Fruit fly (Drosophila melanogaster) whole organism, embryonic: Measurements from ENCODE around the gene jus.
A peak's percentile ranks its signal among the peaks of the same experiment; 100 is the strongest.

Experiments used
- ATbp ChIP-seq: fragments of 200-800 bp; sonication (Bioruptor generic); optimal IDR thresholded peaks from 2 replicates; lab custom pipeline; 2017; ENCODE audit warnings: missing biosample characterization, mild to moderate bottlenecking, missing genetic modification characterization, missing genetic modification reagents
- Atf-2 ChIP-seq: fragments of 200-800 bp; sonication (Bioruptor generic); optimal IDR thresholded peaks from 2 replicates; lab custom pipeline; 2016; ENCODE audit warnings: missing biosample characterization, missing genetic modification characterization
- BtbVII ChIP-seq: fragments of 200-800 bp; sonication (Bioruptor generic); optimal IDR thresholded peaks from 3 replicates; lab custom pipeline; 2017; ENCODE audit warnings: missing biosample characterization, mild to moderate bottlenecking, missing genetic modification characterization
- CG10147 ChIP-seq: fragments of 200-800 bp; sonication (Bioruptor generic); optimal IDR thresholded peaks from 2 replicates; lab custom pipeline; 2019; ENCODE audit warnings: missing biosample characterization, mild to moderate bottlenecking, missing genetic modification characterization, moderate library complexity
- CG12659 ChIP-seq: fragments of 200-800 bp; sonication (Bioruptor generic); optimal IDR thresholded peaks from 3 replicates; lab custom pipeline; 2017; ENCODE audit warnings: mild to moderate bottlenecking, missing biosample characterization, missing genetic modification reagents, missing genetic modification characterization
- CG15011 ChIP-seq: fragments of 200-800 bp; sonication (Bioruptor generic); optimal IDR thresholded peaks from 3 replicates; lab custom pipeline; 2018; ENCODE audit warnings: missing biosample characterization, mild to moderate bottlenecking, missing genetic modification characterization
- CG17359 ChIP-seq: fragments of 200-800 bp; sonication (Bioruptor generic); optimal IDR thresholded peaks from 3 replicates; lab custom pipeline; 2018; ENCODE audit warnings: missing biosample characterization, mild to moderate bottlenecking, missing genetic modification characterization, moderate library complexity
- CG17361 ChIP-seq: fragments of 200-800 bp; sonication (Bioruptor generic); IDR thresholded peaks from 3 replicates; pipeline ENCODE4 v1.3.6; 2022; ENCODE audit warnings: missing biosample characterization, missing genetic modification characterization
- CG17385 ChIP-seq: fragments of 200-800 bp; sonication (Bioruptor generic); optimal IDR thresholded peaks from 3 replicates; lab custom pipeline; 2018; ENCODE audit warnings: missing biosample characterization, mild to moderate bottlenecking, missing genetic modification characterization
- CG1792 ChIP-seq: fragments of 200-800 bp; sonication (Bioruptor generic); optimal IDR thresholded peaks from 2 replicates; lab custom pipeline; 2016; ENCODE audit warnings: missing biosample characterization, missing genetic modification characterization
- CG34376 ChIP-seq: fragments of 200-800 bp; sonication (Bioruptor generic); optimal IDR thresholded peaks from 2 replicates; lab custom pipeline; 2018; ENCODE audit warnings: missing biosample characterization, mild to moderate bottlenecking, missing genetic modification characterization
- CG7745 ChIP-seq: fragments of 200-800 bp; sonication (Bioruptor generic); optimal IDR thresholded peaks from 2 replicates; lab custom pipeline; 2018; ENCODE audit warnings: missing biosample characterization, mild to moderate bottlenecking, missing genetic modification characterization, moderate library complexity
- CG8290 ChIP-seq, 3 experiments: fragments of 200-800 bp; sonication (Bioruptor generic); optimal IDR thresholded peaks; 2 replicates each; lab custom pipeline; 2016 to 2019; ENCODE audit warnings: missing biosample characterization in 3 of 3, missing genetic modification characterization in 3 of 3, mild to moderate bottlenecking in 2 of 3, moderate library complexity in 1 of 3
- CG9215 ChIP-seq: fragments of 200-800 bp; sonication (Bioruptor generic); IDR thresholded peaks from 2 replicates; pipeline ENCODE4 v1.3.6; 2022; ENCODE audit warnings: missing biosample characterization, missing genetic modification characterization
- Camta ChIP-seq: fragments of 200-800 bp; sonication (Bioruptor generic); optimal IDR thresholded peaks from 2 replicates; lab custom pipeline; 2016; ENCODE audit warnings: missing biosample characterization, missing genetic modification characterization
- Dek ChIP-seq: fragments of 200-800 bp; sonication (Bioruptor generic); optimal IDR thresholded peaks from 3 replicates; lab custom pipeline; 2019; ENCODE audit warnings: missing biosample characterization, mild to moderate bottlenecking, missing genetic modification characterization, moderate library complexity
- Dref ChIP-seq: fragments of 200-800 bp; sonication (Bioruptor generic); IDR thresholded peaks from 2 replicates; pipeline ENCODE4 v1.3.6; 2022; ENCODE audit warnings: missing biosample characterization, missing genetic modification characterization
- Eip74EF ChIP-seq, 2 experiments: fragments of 200-800 bp in 1 of 2; fragments of >200 bp in 1 of 2; sonication (Bioruptor generic) in 1 of 2; optimal IDR thresholded peaks; 2 replicates each; lab custom pipeline; 2017 to 2019; ENCODE audit warnings: missing biosample characterization in 2 of 2, missing genetic modification characterization in 2 of 2, mild to moderate bottlenecking in 1 of 2, moderate library complexity in 1 of 2
- Fer2 ChIP-seq: fragments of 200-800 bp; sonication (Bioruptor generic); optimal IDR thresholded peaks from 2 replicates; lab custom pipeline; 2018; ENCODE audit warnings: missing biosample characterization, mild to moderate bottlenecking, missing genetic modification characterization, moderate library complexity
- H15 ChIP-seq: fragments of 200-800 bp; sonication (Bioruptor generic); IDR thresholded peaks from 3 replicates; pipeline ENCODE4 v1.3.6; 2022; ENCODE audit warnings: missing biosample characterization, missing genetic modification characterization
- HLH4C ChIP-seq: fragments of 200-800 bp; sonication (Bioruptor generic); IDR thresholded peaks from 3 replicates; pipeline ENCODE4 v1.3.6; 2022; ENCODE audit warnings: missing biosample characterization, missing genetic modification characterization; ENCODE audit not compliant: partially characterized antibody
- Lpt ChIP-seq: fragments of >200 bp; optimal IDR thresholded peaks from 2 replicates; lab custom pipeline; 2018; ENCODE audit warnings: missing biosample characterization, missing genetic modification characterization
- Oli ChIP-seq: fragments of 200-800 bp; sonication (Bioruptor generic); optimal IDR thresholded peaks from 2 replicates; lab custom pipeline; 2018; ENCODE audit warnings: missing biosample characterization, mild to moderate bottlenecking, missing genetic modification characterization, moderate library complexity
- Ptx1 ChIP-seq: fragments of 200-800 bp; sonication (Bioruptor generic); IDR thresholded peaks from 2 replicates; pipeline ENCODE4 v1.3.6; 2022; ENCODE audit warnings: missing biosample characterization, missing genetic modification characterization
- Ravus ChIP-seq: fragments of 200-800 bp; sonication (Bioruptor generic); IDR thresholded peaks from 2 replicates; pipeline ENCODE4 v1.3.6; 2022; ENCODE audit warnings: missing biosample characterization, missing genetic modification characterization
- Rx ChIP-seq: fragments of 200-800 bp; sonication (Bioruptor generic); IDR thresholded peaks from 2 replicates; pipeline ENCODE4 v1.3.6; 2022; ENCODE audit warnings: missing biosample characterization, missing genetic modification characterization
- Six4 ChIP-seq: fragments of 200-800 bp; sonication (Bioruptor generic); optimal IDR thresholded peaks from 2 replicates; lab custom pipeline; 2016; ENCODE audit warnings: missing biosample characterization, missing genetic modification characterization
- bowl ChIP-seq: fragments of 200-800 bp; sonication (Bioruptor generic); IDR thresholded peaks from 2 replicates; pipeline ENCODE4 v1.3.6; 2022; ENCODE audit warnings: missing biosample characterization, missing genetic modification characterization
- br ChIP-seq: fragments of >200 bp; optimal IDR thresholded peaks from 2 replicates; lab custom pipeline; 2017
- cad ChIP-seq: fragments of >200 bp; optimal IDR thresholded peaks from 2 replicates; lab custom pipeline; 2017; ENCODE audit warnings: missing biosample characterization, missing genetic modification characterization
- chinmo ChIP-seq: fragments of 200-800 bp; sonication (Bioruptor generic); IDR thresholded peaks from 4 replicates; pipeline ENCODE4 v1.3.6; 2022; ENCODE audit warnings: missing biosample characterization, missing genetic modification characterization; ENCODE audit not compliant: partially characterized antibody
- dm ChIP-seq: fragments of 200-800 bp; sonication (Bioruptor generic); optimal IDR thresholded peaks from 3 replicates; lab custom pipeline; 2016; ENCODE audit warnings: missing biosample characterization, missing genetic modification characterization
- dysf ChIP-seq: fragments of 200-800 bp; sonication (Bioruptor generic); IDR thresholded peaks from 3 replicates; pipeline ENCODE4 v1.3.6; 2022; ENCODE audit warnings: missing biosample characterization, missing genetic modification characterization
- ewg ChIP-seq: fragments of 200-800 bp; sonication (Bioruptor generic); optimal IDR thresholded peaks from 3 replicates; lab custom pipeline; 2017; ENCODE audit warnings: mild to moderate bottlenecking, missing biosample characterization, missing genetic modification reagents, missing genetic modification characterization
- gcm2 ChIP-seq: fragments of 200-800 bp; sonication (Bioruptor generic); optimal IDR thresholded peaks from 2 replicates; lab custom pipeline; 2016; ENCODE audit warnings: missing biosample characterization, missing genetic modification characterization
- gt ChIP-seq: fragments of 200-800 bp; sonication (Bioruptor generic); IDR thresholded peaks from 2 replicates; pipeline ENCODE4 v1.3.6; 2022; ENCODE audit warnings: missing biosample characterization, missing genetic modification characterization
- jigr1 ChIP-seq: fragments of 200-800 bp; sonication (Bioruptor generic); IDR thresholded peaks from 3 replicates; pipeline ENCODE4 v1.3.6; 2022; ENCODE audit warnings: missing biosample characterization, missing genetic modification characterization
- kni ChIP-seq: fragments of 200-800 bp; sonication (Bioruptor generic); optimal IDR thresholded peaks from 3 replicates; lab custom pipeline; 2017; ENCODE audit warnings: mild to moderate bottlenecking, missing biosample characterization, missing genetic modification reagents, missing genetic modification characterization
- knrl ChIP-seq: fragments of 200-800 bp; sonication (Bioruptor generic); IDR thresholded peaks from 3 replicates; pipeline ENCODE4 v1.3.6; 2022; ENCODE audit warnings: missing biosample characterization, missing genetic modification characterization; ENCODE audit not compliant: partially characterized antibody
- pros ChIP-seq: fragments of 200-800 bp; sonication (Bioruptor generic); optimal IDR thresholded peaks from 3 replicates; lab custom pipeline; 2019; ENCODE audit warnings: missing biosample characterization, mild to moderate bottlenecking, missing genetic modification characterization, moderate library complexity
- ranshi ChIP-seq: fragments of 200-800 bp; sonication (Bioruptor generic); IDR thresholded peaks from 2 replicates; pipeline ENCODE4 v1.3.6; 2022; ENCODE audit warnings: missing biosample characterization, missing genetic modification characterization
- ro ChIP-seq: fragments of 200-800 bp; sonication (Bioruptor generic); IDR thresholded peaks from 2 replicates; pipeline ENCODE4 v1.3.6; 2022; ENCODE audit warnings: missing biosample characterization, missing genetic modification characterization
- row ChIP-seq: fragments of 200-800 bp; sonication (Bioruptor generic); IDR thresholded peaks from 3 replicates; pipeline ENCODE4 v1.3.6; 2022; ENCODE audit warnings: missing biosample characterization, missing genetic modification characterization
- sc ChIP-seq, 3 experiments: fragments of >200 bp in 2 of 3; fragments of 200-800 bp in 1 of 3; sonication (Bioruptor generic) in 1 of 3; optimal IDR thresholded peaks; 2 replicates in 2 of 3; 3 replicates in 1 of 3; lab custom pipeline; 2017; ENCODE audit warnings: mild to moderate bottlenecking in 1 of 3, missing biosample characterization in 1 of 3, missing genetic modification characterization in 1 of 3, missing genetic modification reagents in 1 of 3
- schlank ChIP-seq: fragments of 200-800 bp; sonication (Bioruptor generic); optimal IDR thresholded peaks from 2 replicates; lab custom pipeline; 2018; ENCODE audit warnings: missing biosample characterization, mild to moderate bottlenecking, missing genetic modification characterization
- seq ChIP-seq: fragments of 200-800 bp; sonication (Bioruptor generic); IDR thresholded peaks from 2 replicates; pipeline ENCODE4 v1.3.6; 2022; ENCODE audit warnings: missing biosample characterization, missing genetic modification characterization
- sna ChIP-seq: fragments of 200-800 bp; sonication (Bioruptor generic); IDR thresholded peaks from 2 replicates; pipeline ENCODE4 v1.3.6; 2022; ENCODE audit warnings: missing biosample characterization, missing genetic modification characterization; ENCODE audit not compliant: partially characterized antibody
- sqz ChIP-seq: fragments of 200-800 bp; sonication (Bioruptor generic); optimal IDR thresholded peaks from 3 replicates; lab custom pipeline; 2018; ENCODE audit warnings: missing biosample characterization, mild to moderate bottlenecking, missing genetic modification characterization
- ttk ChIP-seq: fragments of 200-800 bp; sonication (Bioruptor generic); IDR thresholded peaks from 2 replicates; pipeline ENCODE4 v2.1.2; 2022; ENCODE audit warnings: missing biosample characterization, missing genetic modification characterization
- zf30C ChIP-seq: fragments of 200-800 bp; sonication (Bioruptor generic); optimal IDR thresholded peaks from 3 replicates; lab custom pipeline; 2018; ENCODE audit warnings: missing biosample characterization, mild to moderate bottlenecking, missing genetic modification characterization

Gene jus

DNA sequence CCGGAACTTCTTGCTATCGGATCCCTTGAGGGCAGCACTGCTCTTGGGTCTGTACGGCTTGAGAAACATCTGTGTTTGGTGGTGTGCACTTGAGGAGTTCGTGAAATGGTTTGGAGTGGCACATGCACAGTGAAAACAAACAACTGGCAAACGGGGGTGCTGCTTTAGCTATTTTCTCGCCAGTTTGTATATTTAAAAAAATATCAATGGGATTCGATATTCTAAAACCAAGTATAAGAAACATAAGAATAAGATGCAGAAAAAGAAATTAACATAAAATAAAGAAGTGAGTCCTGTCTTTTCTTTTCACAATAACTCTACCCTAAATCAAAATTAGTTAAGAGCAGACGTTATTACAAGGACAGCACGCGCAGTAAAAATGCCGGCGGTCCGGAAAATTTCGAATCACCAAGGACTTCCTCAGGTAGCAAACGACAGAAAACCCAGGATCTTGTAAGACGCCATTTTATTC lies 43.1 kb downstream of the jus start, which contains the start of gene eIF2D (continued):
- TF ChIP-seq CG12659 (GFP tag; lab: Kevin White, UChicago) (peak; percentile 53), pros (GFP tag; lab: Kevin White, UChicago) (peak; percentile 90), chinmo (no peak), ttk (GFP tag; lab: Robert Waterston, UW) (peak; percentile 62), HLH4C (GFP tag; lab: Robert Waterston, UW) (no peak), CG9215 (GFP tag; lab: Robert Waterston, UW) (no peak; the same call in 1 of the 2 replicates), dysf (GFP tag; lab: Robert Waterston, UW) (peak; percentile 66; the same call in 2 of the 3 replicates), CG1792 (GFP tag; lab: Kevin White, UChicago) (no peak), ewg (GFP tag; lab: Kevin White, UChicago) (peak; percentile 16), sna (GFP tag; lab: Robert Waterston, UW) (no peak; the same call in 1 of the 2 replicates), kni (GFP tag; lab: Kevin White, UChicago) (peak; percentile 24), jigr1 (GFP tag; lab: Robert Waterston, UW) (no peak), BtbVII (GFP tag; lab: Kevin White, UChicago) (peak; percentile 53), ranshi (GFP tag; lab: Robert Waterston, UW) (peak; percentile 64; the same call in 1 of the 2 replicates), H15 (no peak), Oli (tag; lab: Kevin White, UChicago) (peak; percentile 49), bowl (GFP tag; lab: Robert Waterston, UW) (no peak), gt (GFP tag; lab: Robert Waterston, UW) (no peak), CG7745 (tag; lab: Kevin White, UChicago) (no peak), sc (optimal IDR thresholded peaks at IDR 0.05; lab: Kevin White, UChicago) (no peak), sc (GFP tag; optimal IDR thresholded peaks at IDR 0.05; lab: Kevin White, UChicago) (no peak), CG17361 (GFP tag; lab: Robert Waterston, UW) (peak; percentile 77), Atf-2 (no peak), CG10147 (GFP tag; lab: Kevin White, UChicago) (peak; percentile 57), sqz (GFP tag; lab: Kevin White, UChicago) (no peak), ro (GFP tag; lab: Robert Waterston, UW) (no peak), row (GFP tag; lab: Robert Waterston, UW) (peak; percentile 87), Ptx1 (GFP tag; lab: Robert Waterston, UW) (peak; percentile 53), cad (GFP tag; lab: Kevin White, UChicago) (no peak), Eip74EF (GFP tag; optimal IDR thresholded peaks at IDR 0.05; lab: Kevin White, UChicago) (peak in 1 of 2 experiments; percentile 63), Six4 (GFP tag; lab: Kevin White, UChicago) (peak; percentile 51), br (lab: Kevin White, UChicago) (no peak), Ravus (GFP tag; lab: Robert Waterston, UW) (no peak), ATbp (GFP tag; lab: Kevin White, UChicago) (peak; percentile 36), gcm2 (GFP tag; lab: Kevin White, UChicago) (no peak), Fer2 (peak; percentile 29), CG34376 (GFP tag; lab: Kevin White, UChicago) (peak; percentile 46), dm (GFP tag; lab: Kevin White, UChicago) (peak; percentile 33), CG15011 (GFP tag; lab: Kevin White, UChicago) (no peak), schlank (no peak), zf30C (GFP tag; lab: Kevin White, UChicago) (no peak), CG17359 (tag; lab: Kevin White, UChicago) (peak; percentile 63), knrl (GFP tag; lab: Robert Waterston, UW) (no peak), Dref (GFP tag; lab: Robert Waterston, UW) (no peak), Dek (tag; lab: Kevin White, UChicago) (peak; percentile 33), CG8290 (GFP tag; optimal IDR thresholded peaks at IDR 0.05; lab: Kevin White, UChicago) (no peak), CG8290 (tag; optimal IDR thresholded peaks at IDR 0.05; lab: Kevin White, UChicago) (no peak), Rx (GFP tag; lab: Robert Waterston, UW) (0 out of 2 replicates have a peak, but pooled peaks have one; percentile 48), seq (GFP tag; lab: Robert Waterston, UW) (0 out of 2 replicates have a peak, but pooled peaks have one; percentile 42), Lpt (GFP tag; lab: Kevin White, UChicago) (no peak), CG17385 (GFP tag; lab: Kevin White, UChicago) (peak; percentile 66), Camta (peak; percentile 46)
